Fruit fly (Drosophila melanogaster): ENCODE results near the gene Nup154.

dm6 chr2L:10968009-10968383 lies 36.6 kb upstream of the Nup154 start:
- TF ChIP-seq CG8290 (GFP tag; optimal IDR thresholded peaks at IDR 0.05), result no peak
- TF ChIP-seq CG8290 (tag; optimal IDR thresholded peaks at IDR 0.05), result no peak
- no peak for TF ChIP-seq psq (GFP tag; optimal IDR thresholded peaks at IDR 0.05)
- TF ChIP-seq zfh1 (GFP tag; IDR thresholded peaks at IDR 0.05), result no peak
- no peak for TF ChIP-seq Side (GFP tag; optimal IDR thresholded peaks at IDR 0.05)
- TF ChIP-seq Blimp-1 (GFP tag; optimal IDR thresholded peaks at IDR 0.05), result no peak
